Worm (Caenorhabditis elegans) whole organism, L3 larva: ENCODE results near the gene hmp-1.

Source experiments
- R02D3.7 ChIP-seq: fragments of 150-350 bp; optimal IDR thresholded peaks from 2 replicates; lab custom pipeline; 2014; ENCODE audit warnings: missing biosample characterization, missing genetic modification characterization
- ZK546.5 ChIP-seq: sonication (generic microtip); optimal IDR thresholded peaks from 2 replicates; lab custom pipeline; 2017; ENCODE audit warnings: missing biosample characterization, missing genetic modification characterization
- ama-1 ChIP-seq: fragments of 150-350 bp; optimal IDR thresholded peaks from 2 replicates; lab custom pipeline; 2018
- ceh-82 ChIP-seq: fragments of 150-350 bp; optimal IDR thresholded peaks from 2 replicates; lab custom pipeline; 2014; ENCODE audit warnings: missing biosample characterization, missing genetic modification characterization
- egl-27 ChIP-seq: sonication (generic microtip); optimal IDR thresholded peaks from 4 replicates; lab custom pipeline; 2017; ENCODE audit warnings: missing biosample characterization, missing genetic modification reagents, missing genetic modification characterization
- elt-2 ChIP-seq: sonication (generic microtip); optimal IDR thresholded peaks from 2 replicates; lab custom pipeline; 2016; ENCODE audit warnings: missing genetic modification reagents, mild to moderate bottlenecking, missing genetic modification characterization, missing compliant biosample characterization
- elt-3 ChIP-seq, 3 experiments: fragments of 150-350 bp in 1 of 3; sonication (generic microtip) in 2 of 3; optimal IDR thresholded peaks; 2 replicates in 2 of 3; 4 replicates in 1 of 3; lab custom pipeline; 2014 to 2017; ENCODE audit warnings: missing biosample characterization in 3 of 3, missing genetic modification characterization in 3 of 3
- nhr-11 ChIP-seq: fragments of 150-350 bp; optimal IDR thresholded peaks from 2 replicates; lab custom pipeline; 2014; ENCODE audit warnings: missing biosample characterization, missing genetic modification characterization
- nhr-28 ChIP-seq: fragments of 150-350 bp; optimal IDR thresholded peaks from 2 replicates; lab custom pipeline; 2014; ENCODE audit warnings: missing biosample characterization, missing genetic modification characterization
- nhr-76 ChIP-seq: fragments of 150-350 bp; sonication (generic microtip); optimal IDR thresholded peaks from 5 replicates; lab custom pipeline; 2014; ENCODE audit warnings: missing biosample characterization, missing genetic modification characterization
- pha-4 ChIP-seq: fragments of 150-350 bp; optimal IDR thresholded peaks from 2 replicates; lab custom pipeline; 2014; ENCODE audit warnings: missing biosample characterization, missing genetic modification reagents, missing genetic modification characterization
- unc-39 ChIP-seq: sonication (generic microtip); optimal IDR thresholded peaks from 4 replicates; lab custom pipeline; 2017; ENCODE audit warnings: missing biosample characterization, missing genetic modification characterization
- zag-1 ChIP-seq: fragments of 150-350 bp; optimal IDR thresholded peaks from 2 replicates; lab custom pipeline; 2014; ENCODE audit warnings: missing biosample characterization, missing genetic modification characterization
- ztf-4 ChIP-seq: fragments of 150-350 bp; optimal IDR thresholded peaks from 2 replicates; lab custom pipeline; 2014; ENCODE audit warnings: missing biosample characterization, missing genetic modification characterization

- no peak for TF ChIP-seq zag-1
- TF ChIP-seq ZK546.5 (tag; lab: Kevin White, UChicago), result no peak
- peak; percentile 17 for TF ChIP-seq ztf-4 (tag; lab: Kevin White, UChicago)
- TF ChIP-seq egl-27 (tag; lab: Kevin White, UChicago), result no peak
- TF ChIP-seq ama-1 (lab: Kevin White, UChicago), result peak; percentile 83
- no peak for TF ChIP-seq nhr-28 (tag; lab: Kevin White, UChicago)
- peak; percentile 25 for TF ChIP-seq R02D3.7
- TF ChIP-seq pha-4 (tag; lab: Kevin White, UChicago), result peak; percentile 84
- peak; percentile 94 for TF ChIP-seq elt-2 (tag; lab: Kevin White, UChicago)
- peak; percentile 67 for TF ChIP-seq nhr-11 (tag; lab: Kevin White, UChicago)
- peak in 1 of 3 experiments; percentile 19 for TF ChIP-seq elt-3 (tag; optimal IDR thresholded peaks at IDR 0.05; lab: Kevin White, UChicago)
- TF ChIP-seq nhr-76 (tag; lab: Kevin White, UChicago), result no peak
- TF ChIP-seq unc-39 (tag; lab: Kevin White, UChicago), result no peak
- no peak for TF ChIP-seq ceh-82 (tag; lab: Kevin White, UChicago)
Observed at ce11 chrV:11823978-11824377, 21.7 kb upstream of the hmp-1 start.
